Worm (Caenorhabditis elegans): ENCODE data around the gene C28C12.1.

C28C12.1 gene

ce11 chrIV:8496263-8496662, 5.2 kb upstream of the C28C12.1 start, which contains the start of gene C28C12.12:
TSS of gene C28C12.12 (minus strand) at chrIV:8496363.
- TF ChIP-seq elt-3 (tag; optimal IDR thresholded peaks at IDR 0.05) (no peak), lsy-12 (tag; optimal IDR thresholded peaks at IDR 0.05) (no peak), unc-62 (GFP tag; optimal IDR thresholded peaks at IDR 0.05) (no peak), fkh-10 (GFP tag; optimal IDR thresholded peaks at IDR 0.05) (no peak), egl-5 (tag; optimal IDR thresholded peaks at IDR 0.05) (no peak), aly-2 (tag; optimal IDR thresholded peaks at IDR 0.05) (no peak), daf-12 (tag; optimal IDR thresholded peaks at IDR 0.05) (no peak), ZK546.5 (tag; optimal IDR thresholded peaks at IDR 0.05) (no peak), eor-1 (tag; optimal IDR thresholded peaks at IDR 0.05) (no peak), snpc-4 (tag; optimal IDR thresholded peaks at IDR 0.05) (no peak), tbx-2 (tag; optimal IDR thresholded peaks at IDR 0.05) (no peak), nhr-28 (tag; optimal IDR thresholded peaks at IDR 0.05) (no peak)

- peak; percentile 43 for TF ChIP-seq lin-15B (tag; optimal IDR thresholded peaks at IDR 0.05)
- peak; percentile 40 for TF ChIP-seq pha-4 (tag; optimal IDR thresholded peaks at IDR 0.05)
- TF ChIP-seq snpc-4 (tag; optimal IDR thresholded peaks at IDR 0.05) = peak; percentile 52
- TF ChIP-seq pqm-1 (tag; optimal IDR thresholded peaks at IDR 0.05) = no peak
- no peak for TF ChIP-seq fkh-10 (GFP tag; optimal IDR thresholded peaks at IDR 0.05)
- peak; percentile 46 for TF ChIP-seq nfya-1 (tag; optimal IDR thresholded peaks at IDR 0.05; ENCODE audit: insufficient read depth)
- TF ChIP-seq nhr-237 (tag; optimal IDR thresholded peaks at IDR 0.05) = no peak
- TF ChIP-seq egl-5 (tag; optimal IDR thresholded peaks at IDR 0.05) = peak; percentile 11
- TF ChIP-seq R02D3.7 (tag; optimal IDR thresholded peaks at IDR 0.05) = no peak
- no peak for TF ChIP-seq jun-1 (tag; optimal IDR thresholded peaks at IDR 0.05)
- no peak for TF ChIP-seq hmg-11 (tag; optimal IDR thresholded peaks at IDR 0.05)
- no peak for TF ChIP-seq nhr-28 (tag; optimal IDR thresholded peaks at IDR 0.05)
- no peak for TF ChIP-seq ZK546.5 (tag; optimal IDR thresholded peaks at IDR 0.05)
- peak; percentile 47 for TF ChIP-seq nhr-43 (tag; optimal IDR thresholded peaks at IDR 0.05; ENCODE audit: poor library complexity, severe bottlenecking)
These were observed 2.6 kb upstream of the C28C12.1 start, which contains the start of the genes acdh-13 and mesp-1 for ce11 chrIV:8498773-8499360. TSS of gene acdh-13 (minus strand) at chrIV:8498823. TSS of gene mesp-1 (plus strand) at chrIV:8499310.

ce11 chrIV:8499956-8500355, 1.5 kb upstream of the C28C12.1 start:
- TF ChIP-seq unc-62 (GFP tag; optimal IDR thresholded peaks at IDR 0.05) (no peak), ceh-16 (tag; optimal IDR thresholded peaks at IDR 0.05) (no peak), fos-1 (tag; optimal IDR thresholded peaks at IDR 0.05) (no peak), ztf-11 (tag; optimal IDR thresholded peaks at IDR 0.05) (no peak), nhr-76 (tag; optimal IDR thresholded peaks at IDR 0.05) (no peak), egl-5 (tag; optimal IDR thresholded peaks at IDR 0.05) (no peak), lin-39 (tag; optimal IDR thresholded peaks at IDR 0.05) (no peak), lin-15B (tag; optimal IDR thresholded peaks at IDR 0.05) (no peak)

ce11 chrIV:8506034-8506433, 4.6 kb downstream of the C28C12.1 start:
- TF ChIP-seq ZK546.5 (tag; optimal IDR thresholded peaks at IDR 0.05) (no peak), unc-39 (tag; optimal IDR thresholded peaks at IDR 0.05) (no peak), skn-1 (tag; optimal IDR thresholded peaks at IDR 0.05) (no peak), pha-4 (tag; optimal IDR thresholded peaks at IDR 0.05) (no peak), lin-39 (tag; optimal IDR thresholded peaks at IDR 0.05) (no peak), nhr-28 (tag; optimal IDR thresholded peaks at IDR 0.05) (no peak), elt-3 (tag; optimal IDR thresholded peaks at IDR 0.05) (no peak), unc-62 (GFP tag; optimal IDR thresholded peaks at IDR 0.05) (no peak), ceh-16 (tag; optimal IDR thresholded peaks at IDR 0.05) (no peak), nhr-25 (tag; optimal IDR thresholded peaks at IDR 0.05) (no peak), hmg-11 (tag; optimal IDR thresholded peaks at IDR 0.05) (no peak), ceh-82 (tag; optimal IDR thresholded peaks at IDR 0.05) (no peak), elt-2 (tag; optimal IDR thresholded peaks at IDR 0.05) (no peak), egl-27 (tag; optimal IDR thresholded peaks at IDR 0.05) (no peak), nfya-1 (tag; optimal IDR thresholded peaks at IDR 0.05; ENCODE audit: insufficient read depth) (no peak), tbx-2 (tag; optimal IDR thresholded peaks at IDR 0.05) (no peak), elt-1 (tag; optimal IDR thresholded peaks at IDR 0.05) (no peak), aly-2 (tag; optimal IDR thresholded peaks at IDR 0.05) (no peak), nhr-11 (tag; optimal IDR thresholded peaks at IDR 0.05) (no peak)
